Worm (Caenorhabditis elegans) whole organism, L1 larva: ENCODE measurements around the gene srg-2.

Experiments used
- alr-1 ChIP-seq: fragments of 200-800 bp; sonication (Bioruptor generic); optimal IDR thresholded peaks from 2 replicates; lab custom pipeline; 2018; ENCODE audit warnings: borderline replicate concordance, mild to moderate bottlenecking, missing genetic modification characterization, missing compliant biosample characterization
- aly-2 ChIP-seq: fragments of 150-350 bp; optimal IDR thresholded peaks from 2 replicates; lab custom pipeline; 2014; ENCODE audit warnings: missing biosample characterization, missing genetic modification characterization
- nhr-12 ChIP-seq: sonication (generic microtip); optimal IDR thresholded peaks from 2 replicates; lab custom pipeline; 2017; ENCODE audit warnings: missing biosample characterization, missing genetic modification characterization
- nhr-19 ChIP-seq: fragments of 200-800 bp; sonication (Bioruptor generic); conservative IDR thresholded peaks from 2 replicates; pipeline ENCODE4 v1.3.6; 2022; ENCODE audit warnings: missing genetic modification characterization, missing compliant biosample characterization
- nhr-28 ChIP-seq: fragments of 150-350 bp; optimal IDR thresholded peaks from 2 replicates; lab custom pipeline; 2014; ENCODE audit warnings: missing biosample characterization, missing genetic modification characterization
- nhr-76 ChIP-seq: sonication (generic microtip); optimal IDR thresholded peaks from 2 replicates; lab custom pipeline; 2017; ENCODE audit warnings: missing biosample characterization, missing genetic modification characterization
- pqm-1 ChIP-seq: sonication (generic microtip); optimal IDR thresholded peaks from 3 replicates; lab custom pipeline; 2017; ENCODE audit warnings: missing biosample characterization, missing genetic modification characterization
- snpc-4 ChIP-seq: fragments of 150-350 bp; optimal IDR thresholded peaks from 2 replicates; lab custom pipeline; 2014; ENCODE audit warnings: missing biosample characterization, missing genetic modification characterization
- sptf-1 ChIP-seq: fragments of 150-350 bp; optimal IDR thresholded peaks from 2 replicates; lab custom pipeline; 2014; ENCODE audit warnings: missing biosample characterization, missing genetic modification characterization
- sup-37 ChIP-seq: fragments of 200-800 bp; sonication (Bioruptor generic); optimal IDR thresholded peaks from 2 replicates; lab custom pipeline; 2018; ENCODE audit warnings: mild to moderate bottlenecking, missing genetic modification characterization, missing compliant biosample characterization
- unc-62 ChIP-seq: fragments of 150-350 bp; optimal IDR thresholded peaks from 2 replicates; lab custom pipeline; 2014; ENCODE audit warnings: missing biosample characterization, missing genetic modification reagents, missing genetic modification characterization

DNA sequence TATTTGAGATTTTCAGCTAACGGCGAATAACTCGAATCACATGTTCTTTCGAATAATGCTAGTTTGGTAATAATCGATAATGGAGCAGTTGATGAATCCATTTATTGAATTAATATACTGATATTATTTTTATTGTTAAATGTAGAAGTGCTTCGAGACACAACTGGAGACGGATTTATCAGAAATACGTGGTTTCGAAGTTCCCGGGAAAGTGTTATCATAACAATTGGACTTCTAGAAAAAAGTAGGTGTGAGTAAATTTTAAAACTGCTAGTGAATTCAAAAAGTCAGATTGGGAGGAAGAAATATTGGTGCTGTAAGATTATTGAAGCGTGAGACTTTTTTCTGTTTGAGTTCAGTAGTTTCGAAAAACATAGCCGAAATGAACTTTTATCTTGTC is at the start of gene srg-2:
- TF ChIP-seq nhr-12 (no peak), unc-62 (no peak), sup-37 (GFP tag; lab: Kevin White, UChicago) (no peak), nhr-19 (no peak), nhr-28 (tag; lab: Kevin White, UChicago) (no peak), aly-2 (no peak), snpc-4 (tag; lab: Kevin White, UChicago) (no peak), pqm-1 (tag; lab: Kevin White, UChicago) (no peak), sptf-1 (tag; lab: Kevin White, UChicago) (no peak), alr-1 (tag; lab: Kevin White, UChicago) (no peak), nhr-76 (tag; lab: Kevin White, UChicago) (no peak)
